Worm (Caenorhabditis elegans) whole organism, L1 larva: Measurements from ENCODE around the gene kdp-1.

ENCODE experiments used
- C04F5.9 ChIP-seq: sonication (generic microtip); optimal IDR thresholded peaks from 2 replicates; lab custom pipeline; 2016; ENCODE audit warnings: missing genetic modification characterization, missing compliant biosample characterization
- ceh-8 ChIP-seq: fragments of 200-800 bp; sonication (Bioruptor generic); optimal IDR thresholded peaks from 2 replicates; lab custom pipeline; 2018; ENCODE audit warnings: mild to moderate bottlenecking, missing genetic modification characterization, moderate library complexity, missing compliant biosample characterization
- lin-14 ChIP-seq: fragments of 200-800 bp; sonication (Bioruptor generic); optimal IDR thresholded peaks from 2 replicates; lab custom pipeline; 2018; ENCODE audit warnings: mild to moderate bottlenecking, missing genetic modification characterization, moderate library complexity, missing compliant biosample characterization
- mdl-1 ChIP-seq, 2 experiments: fragments of 150-350 bp; optimal IDR thresholded peaks; 2 replicates each; lab custom pipeline; 2014 to 2017; ENCODE audit warnings: missing biosample characterization in 2 of 2, missing genetic modification characterization in 2 of 2, inconsistent platforms in 1 of 2
- mef-2 ChIP-seq: fragments of 150-350 bp; optimal IDR thresholded peaks from 2 replicates; lab custom pipeline; 2014; ENCODE audit warnings: missing biosample characterization, missing genetic modification characterization
- nhr-77 ChIP-seq: fragments of 150-350 bp; optimal IDR thresholded peaks from 2 replicates; lab custom pipeline; 2014; ENCODE audit warnings: missing biosample characterization, missing genetic modification characterization
- pag-3 ChIP-seq: sonication (generic microtip); optimal IDR thresholded peaks from 2 replicates; lab custom pipeline; 2017; ENCODE audit warnings: missing genetic modification characterization, mild to moderate bottlenecking, missing compliant biosample characterization, antibody characterized with exemption, borderline replicate concordance; ENCODE audit not compliant: insufficient read depth
- tbx-2 ChIP-seq: sonication (generic microtip); optimal IDR thresholded peaks from 2 replicates; lab custom pipeline; 2016; ENCODE audit warnings: missing genetic modification characterization, missing compliant biosample characterization
- unc-30 ChIP-seq: sonication (generic microtip); optimal IDR thresholded peaks from 2 replicates; lab custom pipeline; 2017; ENCODE audit warnings: missing biosample characterization, missing genetic modification characterization
- zag-1 ChIP-seq: fragments of 150-350 bp; optimal IDR thresholded peaks from 2 replicates; lab custom pipeline; 2014; ENCODE audit warnings: missing biosample characterization, missing genetic modification characterization

DNA sequence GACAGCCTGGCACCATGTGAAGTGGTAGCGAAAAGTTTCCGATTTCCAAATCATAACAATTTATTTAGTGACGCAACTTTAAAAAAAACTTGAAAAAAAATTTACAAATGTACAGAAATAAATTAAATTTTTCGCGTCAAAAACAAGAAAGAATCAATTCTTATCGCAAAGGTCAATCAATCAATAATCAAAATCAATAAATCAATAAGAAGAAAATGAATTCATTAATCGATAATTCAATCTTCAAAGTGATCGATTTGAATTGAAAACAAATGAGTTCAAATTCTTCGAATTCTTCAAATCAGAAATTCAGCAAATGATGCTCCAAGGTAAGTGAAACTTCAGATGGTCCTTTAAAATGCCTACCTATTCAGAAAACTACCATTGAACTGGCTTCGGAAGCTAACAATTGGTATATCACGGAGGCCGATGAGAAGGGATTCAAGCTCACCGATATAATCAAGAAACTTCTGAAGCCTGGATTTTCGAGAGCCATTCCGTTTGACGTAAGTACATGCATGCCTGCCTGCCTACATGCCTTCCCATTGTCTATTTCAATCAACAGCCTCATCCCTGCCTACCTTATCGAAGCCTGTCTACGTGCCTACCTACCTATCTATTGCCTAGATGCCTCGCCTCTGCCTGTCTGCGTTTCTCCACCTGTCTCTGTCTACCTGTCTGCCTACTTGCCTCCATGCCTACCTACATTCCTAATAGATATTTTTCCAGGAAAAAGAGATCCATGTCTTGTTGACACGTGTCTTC, 20.1 kb downstream of the kdp-1 start:
- TF ChIP-seq nhr-77 (tag; lab: Kevin White, UChicago) (no peak), zag-1 (tag; lab: Kevin White, UChicago) (no peak), unc-30 (tag; lab: Kevin White, UChicago) (no peak), tbx-2 (no peak), pag-3 (tag; lab: Kevin White, UChicago) (no peak), C04F5.9 (tag; lab: Kevin White, UChicago) (no peak), lin-14 (GFP tag; lab: Kevin White, UChicago) (no peak), ceh-8 (GFP tag; lab: Kevin White, UChicago) (no peak), mdl-1 (tag; optimal IDR thresholded peaks at IDR 0.05; lab: Kevin White, UChicago) (no peak), mef-2 (tag; lab: Kevin White, UChicago) (no peak)
